1 fruit fly cellular context compared by ENCODE assay signal in genomic region chr3R:20549017-20549854, dm6.
A peak's percentile ranks its signal among the peaks of the same experiment; 100 is the strongest.
TF ChIP-seq lines count a peak whose summit lies in the region.

No protein-coding gene starts in this region.

TF ChIP-seq in whole organism, embryonic, 481 proteins besides CTCF, POLR2A, EP300 and RAD21 (continued from another document):
- no peak for TF ChIP-seq CG2889 (GFP tag; IDR thresholded peaks at IDR 0.05; lab: Robert Waterston, UW)
- TF ChIP-seq tap (tag; optimal IDR thresholded peaks at IDR 0.05; lab: Kevin White, UChicago) = no peak
- no peak for TF ChIP-seq CG15601 (tag; optimal IDR thresholded peaks at IDR 0.05; lab: Kevin White, UChicago)
- no peak for TF ChIP-seq Tbp (GFP tag; optimal IDR thresholded peaks at IDR 0.05; lab: Kevin White, UChicago)
- TF ChIP-seq Dll (GFP tag; IDR thresholded peaks at IDR 0.05; lab: Robert Waterston, UW; ENCODE audit: partially characterized antibody) = no peak
- TF ChIP-seq CG2129 (GFP tag; IDR thresholded peaks at IDR 0.05; lab: Robert Waterston, UW; ENCODE audit: partially characterized antibody) = no peak
- no peak for TF ChIP-seq HHEX (GFP tag; optimal IDR thresholded peaks at IDR 0.05; lab: Kevin White, UChicago)
- TF ChIP-seq Atf-2 (GFP tag; optimal IDR thresholded peaks at IDR 0.05; lab: Kevin White, UChicago) = no peak
- no peak for TF ChIP-seq Ada2b (GFP tag; IDR thresholded peaks at IDR 0.05; lab: Robert Waterston, UW)
- TF ChIP-seq Blimp-1 (GFP tag; optimal IDR thresholded peaks at IDR 0.05; lab: Kevin White, UChicago) = no peak
- peak; percentile 64 for TF ChIP-seq lab (GFP tag; optimal IDR thresholded peaks at IDR 0.05; lab: Kevin White, UChicago)
